Worm (Caenorhabditis elegans): ENCODE data around the gene VF13D12L.3.
A peak's percentile ranks its signal among the peaks of the same experiment; 100 is the strongest.

Gene VF13D12L.3

ce11 chrII:11746782-11747288 lies 41.0 kb downstream of the VF13D12L.3 start (continued):
- TF ChIP-seq let-607 (tag; optimal IDR thresholded peaks at IDR 0.05): peak in 1 of 2 experiments; percentile 18
- TF ChIP-seq unc-130 (GFP tag; optimal IDR thresholded peaks at IDR 0.05): no peak
- TF ChIP-seq zfh-2 (GFP tag; conservative IDR thresholded peaks at IDR 0.05): peak; percentile 99
- TF ChIP-seq F55B11.4 (tag; optimal IDR thresholded peaks at IDR 0.05; ENCODE audit: borderline replicate concordance, insufficient read depth): no peak
- no peak for TF ChIP-seq egl-18 (GFP tag; IDR thresholded peaks at IDR 0.05)
- no peak for TF ChIP-seq snpc-4 (GFP tag; optimal IDR thresholded peaks at IDR 0.05)
- TF ChIP-seq snpc-4 (tag; optimal IDR thresholded peaks at IDR 0.05): peak in 1 of 4 experiments; percentile 45
- no peak for TF ChIP-seq ceh-91 (GFP tag; IDR thresholded peaks at IDR 0.05)
- TF ChIP-seq madf-3 (GFP tag; IDR thresholded peaks at IDR 0.05): no peak
- TF ChIP-seq ztf-28 (GFP tag; IDR thresholded peaks at IDR 0.05): no peak
- TF ChIP-seq lsl-1 (GFP tag; optimal IDR thresholded peaks at IDR 0.05): no peak
- no peak for TF ChIP-seq xnd-1 (tag; optimal IDR thresholded peaks at IDR 0.05)
- no peak for TF ChIP-seq nfya-2 (GFP tag; IDR thresholded peaks at IDR 0.05)
- no peak for TF ChIP-seq die-1 (tag; optimal IDR thresholded peaks at IDR 0.05)
- no peak for TF ChIP-seq ets-4 (GFP tag; optimal IDR thresholded peaks at IDR 0.05)
- TF ChIP-seq hsf-1 (GFP tag; IDR thresholded peaks at IDR 0.05): no peak
- peak; percentile 30 for TF ChIP-seq F57C9.4 (tag; optimal IDR thresholded peaks at IDR 0.05)
- peak; percentile 33 for TF ChIP-seq gei-17 (GFP tag; optimal IDR thresholded peaks at IDR 0.05)

ce11 chrII:11747889-11748288 lies 42.1 kb downstream of the VF13D12L.3 start:
- TF ChIP-seq mes-4 (tag; optimal IDR thresholded peaks at IDR 0.05): no peak
- TF ChIP-seq madf-6 (GFP tag; IDR thresholded peaks at IDR 0.05): peak; percentile 39; the same call in 1 of the 2 replicates
- TF ChIP-seq nhr-90 (tag; optimal IDR thresholded peaks at IDR 0.05): no peak
- no peak for TF ChIP-seq T26A5.8 (tag; optimal IDR thresholded peaks at IDR 0.05)
- TF ChIP-seq Y56A3A.18 (GFP tag; IDR thresholded peaks at IDR 0.05): no peak
- no peak for TF ChIP-seq snpc-4 (GFP tag; optimal IDR thresholded peaks at IDR 0.05)
- no peak for TF ChIP-seq snpc-4 (tag; optimal IDR thresholded peaks at IDR 0.05)
- no peak for TF ChIP-seq dox-1 (GFP tag; IDR thresholded peaks at IDR 0.05)
- no peak for TF ChIP-seq lag-1 (GFP tag; IDR thresholded peaks at IDR 0.05)
- TF ChIP-seq lsl-1 (GFP tag; optimal IDR thresholded peaks at IDR 0.05): peak; percentile 67
- no peak for TF ChIP-seq B0336.3 (GFP tag; IDR thresholded peaks at IDR 0.05)
- no peak for TF ChIP-seq ztf-22 (GFP tag; optimal IDR thresholded peaks at IDR 0.05)
- TF ChIP-seq athp-1 (tag; optimal IDR thresholded peaks at IDR 0.05): peak; percentile 27
- TF ChIP-seq D2030.7 (GFP tag; IDR thresholded peaks at IDR 0.05): 0 out of 2 replicates have a peak, but pooled peaks have one; percentile 13
- peak; percentile 1 for TF ChIP-seq F23B12.7 (tag; optimal IDR thresholded peaks at IDR 0.05; ENCODE audit: insufficient read depth)
- no peak for TF ChIP-seq F49E8.2 (tag; optimal IDR thresholded peaks at IDR 0.05; ENCODE audit: insufficient read depth)
- TF ChIP-seq ceh-27 (GFP tag; optimal IDR thresholded peaks at IDR 0.05): no peak

- TF ChIP-seq B0035.1 (tag; optimal IDR thresholded peaks at IDR 0.05): no peak
- peak; percentile 6 for TF ChIP-seq efl-1 (GFP tag; optimal IDR thresholded peaks at IDR 0.05)
- no peak for TF ChIP-seq snpc-1.1 (tag; optimal IDR thresholded peaks at IDR 0.05; ENCODE audit: insufficient read depth)
- peak; percentile 11; the same call in 1 of the 2 replicates for TF ChIP-seq hmg-1.2 (GFP tag; IDR thresholded peaks at IDR 0.05)
- TF ChIP-seq snpc-3.4 (tag; optimal IDR thresholded peaks at IDR 0.05): no peak
Observed at ce11 chrII:11748494-11748893, 42.7 kb downstream of the VF13D12L.3 start, which contains the start of the genes F44E5.17 and gpb-1. F44E5.17 (minus strand) TSS chrII:11748594. gpb-1 (minus strand) TSS chrII:11748611.

Data from whole organism, young adult.